Fruit fly (Drosophila melanogaster) whole organism, embryonic: ENCODE results near the gene Arp10.

Experiments used
- Ada2b ChIP-seq: fragments of 200-800 bp; sonication (Bioruptor generic); IDR thresholded peaks from 2 replicates; pipeline ENCODE4 v1.3.6; 2022; ENCODE audit warnings: missing biosample characterization, missing genetic modification characterization
- Asciz ChIP-seq: fragments of 200-800 bp; sonication (Bioruptor generic); optimal IDR thresholded peaks from 2 replicates; lab custom pipeline; 2017; ENCODE audit warnings: missing biosample characterization, mild to moderate bottlenecking, missing genetic modification characterization, missing genetic modification reagents
- Bgb ChIP-seq: fragments of 200-800 bp; sonication (Bioruptor generic); IDR thresholded peaks from 2 replicates; pipeline ENCODE4 v1.3.6; 2022; ENCODE audit warnings: missing biosample characterization, missing genetic modification characterization; ENCODE audit not compliant: partially characterized antibody
- Blimp-1 ChIP-seq: fragments of 200-800 bp; sonication (Bioruptor generic); optimal IDR thresholded peaks from 3 replicates; lab custom pipeline; 2018; ENCODE audit warnings: missing biosample characterization, missing genetic modification characterization, mild to moderate bottlenecking, moderate library complexity, missing genetic modification reagents
- CG1024 ChIP-seq: fragments of 200-800 bp; sonication (Bioruptor generic); IDR thresholded peaks from 2 replicates; pipeline ENCODE4 v1.3.6; 2022; ENCODE audit warnings: missing biosample characterization, missing genetic modification characterization
- CG10543 ChIP-seq: fragments of 200-800 bp; sonication (Bioruptor generic); optimal IDR thresholded peaks from 3 replicates; lab custom pipeline; 2017; ENCODE audit warnings: missing biosample characterization, mild to moderate bottlenecking, missing genetic modification characterization, moderate library complexity
- CG10565 ChIP-seq: fragments of 200-800 bp; sonication (Bioruptor generic); optimal IDR thresholded peaks from 3 replicates; lab custom pipeline; 2016; ENCODE audit warnings: missing biosample characterization, mild to moderate bottlenecking, missing genetic modification characterization
- CG11085 ChIP-seq: fragments of 200-800 bp; sonication (Bioruptor generic); IDR thresholded peaks from 2 replicates; pipeline ENCODE4 v1.3.6; 2022; ENCODE audit warnings: missing biosample characterization, missing genetic modification characterization
- CG12155 ChIP-seq: fragments of 200-800 bp; sonication (Bioruptor generic); optimal IDR thresholded peaks from 3 replicates; lab custom pipeline; 2016; ENCODE audit warnings: missing biosample characterization, missing genetic modification characterization
- CG12391 ChIP-seq: fragments of 200-800 bp; sonication (Bioruptor generic); optimal IDR thresholded peaks from 3 replicates; lab custom pipeline; 2018; ENCODE audit warnings: missing biosample characterization, mild to moderate bottlenecking, missing genetic modification characterization, moderate library complexity
- CG13424 ChIP-seq: fragments of 200-800 bp; sonication (Bioruptor generic); optimal IDR thresholded peaks from 2 replicates; lab custom pipeline; 2019; ENCODE audit warnings: missing biosample characterization, mild to moderate bottlenecking, missing genetic modification characterization, moderate library complexity
- CG16863 ChIP-seq: fragments of 200-800 bp; sonication (Bioruptor generic); optimal IDR thresholded peaks from 3 replicates; lab custom pipeline; 2016; ENCODE audit warnings: missing biosample characterization, missing genetic modification characterization
- CG17328 ChIP-seq: fragments of 200-800 bp; sonication (Bioruptor generic); IDR thresholded peaks from 2 replicates; pipeline ENCODE4 v1.3.6; 2022; ENCODE audit warnings: missing biosample characterization, missing genetic modification characterization
- CG17361 ChIP-seq: fragments of 200-800 bp; sonication (Bioruptor generic); IDR thresholded peaks from 3 replicates; pipeline ENCODE4 v1.3.6; 2022; ENCODE audit warnings: missing biosample characterization, missing genetic modification characterization
- CG18262 ChIP-seq: fragments of 200-800 bp; optimal IDR thresholded peaks from 3 replicates; lab custom pipeline; 2019; ENCODE audit warnings: missing biosample characterization, mild to moderate bottlenecking, missing genetic modification characterization, moderate library complexity
- CG2678 ChIP-seq: fragments of 200-800 bp; sonication (Bioruptor generic); optimal IDR thresholded peaks from 3 replicates; lab custom pipeline; 2019; ENCODE audit warnings: missing biosample characterization, mild to moderate bottlenecking, missing genetic modification characterization, moderate library complexity
- CG30403 ChIP-seq: fragments of 200-800 bp; sonication (Bioruptor generic); optimal IDR thresholded peaks from 3 replicates; lab custom pipeline; 2016; ENCODE audit warnings: missing biosample characterization, missing genetic modification characterization
- CG3163 ChIP-seq: fragments of 200-800 bp; sonication (Bioruptor generic); optimal IDR thresholded peaks from 3 replicates; lab custom pipeline; 2016; ENCODE audit warnings: missing biosample characterization, missing genetic modification characterization
- CG4360 ChIP-seq: fragments of 200-800 bp; sonication (Bioruptor generic); IDR thresholded peaks from 2 replicates; pipeline ENCODE4 v1.3.6; 2022; ENCODE audit warnings: missing biosample characterization, missing genetic modification characterization
- CG9876 ChIP-seq: fragments of 200-800 bp; sonication (Bioruptor generic); optimal IDR thresholded peaks from 2 replicates; lab custom pipeline; 2016; ENCODE audit warnings: missing biosample characterization, missing genetic modification characterization
- CoRest ChIP-seq: fragments of 200-800 bp; sonication (Bioruptor generic); optimal IDR thresholded peaks from 3 replicates; lab custom pipeline; 2018; ENCODE audit warnings: missing biosample characterization, mild to moderate bottlenecking, missing genetic modification characterization, moderate library complexity
- Dip2 ChIP-seq: fragments of 200-800 bp; sonication (Bioruptor generic); IDR thresholded peaks from 2 replicates; pipeline ENCODE4 v1.3.6; 2022; ENCODE audit warnings: missing biosample characterization, missing genetic modification characterization
- Doc3 ChIP-seq: fragments of 200-800 bp; sonication (Bioruptor generic); IDR thresholded peaks from 3 replicates; pipeline ENCODE4 v1.3.6; 2022; ENCODE audit warnings: missing biosample characterization, missing genetic modification characterization; ENCODE audit not compliant: partially characterized antibody
- E2f2 ChIP-seq: fragments of 200-800 bp; sonication (Bioruptor generic); IDR thresholded peaks from 2 replicates; pipeline ENCODE4 v1.3.6; 2022; ENCODE audit warnings: missing biosample characterization, missing genetic modification characterization
- HLH4C ChIP-seq: fragments of 200-800 bp; sonication (Bioruptor generic); IDR thresholded peaks from 3 replicates; pipeline ENCODE4 v1.3.6; 2022; ENCODE audit warnings: missing biosample characterization, missing genetic modification characterization; ENCODE audit not compliant: partially characterized antibody
- HmgD ChIP-seq: fragments of 200-800 bp; sonication (Bioruptor generic); optimal IDR thresholded peaks from 3 replicates; lab custom pipeline; 2016; ENCODE audit warnings: missing biosample characterization, missing genetic modification characterization
- Hr39 ChIP-seq: fragments of >200 bp; optimal IDR thresholded peaks from 2 replicates; lab custom pipeline; 2017
- Hsf ChIP-seq: fragments of 200-800 bp; sonication (Bioruptor generic); optimal IDR thresholded peaks from 3 replicates; lab custom pipeline; 2016; ENCODE audit warnings: missing biosample characterization, missing genetic modification characterization
- MESR4 ChIP-seq: fragments of 200-800 bp; sonication (Bioruptor generic); optimal IDR thresholded peaks from 2 replicates; lab custom pipeline; 2018; ENCODE audit warnings: missing biosample characterization, mild to moderate bottlenecking, missing genetic modification characterization, moderate library complexity
- Pdp1 ChIP-seq, 2 experiments: fragments of 200-800 bp; sonication (Bioruptor generic); optimal IDR thresholded peaks; 3 replicates each; lab custom pipeline; 2016; ENCODE audit warnings: missing biosample characterization in 2 of 2, missing genetic modification characterization in 2 of 2, mild to moderate bottlenecking in 1 of 2, moderate library complexity in 1 of 2
- Sin3A ChIP-seq: fragments of >200 bp; optimal IDR thresholded peaks from 2 replicates; lab custom pipeline; 2018
- Trl ChIP-seq, 3 experiments: fragments of >200 bp in 2 of 3; fragments of 200-800 bp in 1 of 3; sonication (Bioruptor generic) in 1 of 3; optimal IDR thresholded peaks; 2 replicates in 1 of 3; 3 replicates in 2 of 3; lab custom pipeline; 2016 to 2017; ENCODE audit warnings: missing biosample characterization in 1 of 3, missing genetic modification characterization in 1 of 3
- YL-1 ChIP-seq: fragments of 200-800 bp; sonication (Bioruptor generic); optimal IDR thresholded peaks from 3 replicates; lab custom pipeline; 2017; ENCODE audit warnings: missing biosample characterization, mild to moderate bottlenecking, missing genetic modification characterization
- al ChIP-seq: fragments of 200-800 bp; sonication (Bioruptor generic); IDR thresholded peaks from 2 replicates; pipeline ENCODE4 v1.3.6; 2022; ENCODE audit warnings: missing biosample characterization, missing genetic modification characterization
- az2 ChIP-seq: fragments of 200-800 bp; sonication (Bioruptor generic); optimal IDR thresholded peaks from 3 replicates; lab custom pipeline; 2016; ENCODE audit warnings: missing biosample characterization, missing genetic modification characterization
- bbx ChIP-seq: fragments of 200-800 bp; sonication (Bioruptor generic); IDR thresholded peaks from 2 replicates; pipeline ENCODE4 v1.3.6; 2022; ENCODE audit warnings: missing biosample characterization, missing genetic modification characterization; ENCODE audit not compliant: partially characterized antibody
- bsh ChIP-seq, 2 experiments: fragments of 200-800 bp; sonication (Bioruptor generic); optimal IDR thresholded peaks; 2 replicates each; lab custom pipeline; 2017 to 2018; ENCODE audit warnings: mild to moderate bottlenecking in 2 of 2, missing biosample characterization in 2 of 2, missing genetic modification characterization in 2 of 2, moderate library complexity in 1 of 2
- cg ChIP-seq: fragments of 200-800 bp; sonication (Bioruptor generic); optimal IDR thresholded peaks from 3 replicates; lab custom pipeline; 2019; ENCODE audit warnings: missing biosample characterization, mild to moderate bottlenecking, missing genetic modification characterization, moderate library complexity
- dpn ChIP-seq, 2 experiments: fragments of 200-800 bp; sonication (Bioruptor generic); optimal IDR thresholded peaks; 3 replicates each; lab custom pipeline; 2016; ENCODE audit warnings: missing biosample characterization in 2 of 2, missing genetic modification characterization in 2 of 2
- hkb ChIP-seq, 2 experiments: fragments of 200-800 bp in 1 of 2; fragments of >200 bp in 1 of 2; sonication (Bioruptor generic) in 1 of 2; IDR thresholded peaks in 1 of 2; optimal IDR thresholded peaks in 1 of 2; 2 replicates each; pipeline versions ENCODE4 v1.3.6 to Lab custom; 2017 to 2022; ENCODE audit warnings: missing biosample characterization in 1 of 2, missing genetic modification characterization in 1 of 2
- lilli ChIP-seq: fragments of 200-800 bp; sonication (Bioruptor generic); optimal IDR thresholded peaks from 3 replicates; lab custom pipeline; 2016; ENCODE audit warnings: missing biosample characterization, missing genetic modification characterization
- lola ChIP-seq, 3 experiments: fragments of >200 bp in 2 of 3; fragments of 200-800 bp in 1 of 3; sonication (Bioruptor generic) in 1 of 3; optimal IDR thresholded peaks; 2 replicates each; lab custom pipeline; 2017 to 2019; ENCODE audit warnings: missing biosample characterization in 3 of 3, missing genetic modification characterization in 3 of 3, mild to moderate bottlenecking in 1 of 3, moderate library complexity in 1 of 3
- pum ChIP-seq: fragments of 200-800 bp; sonication (Bioruptor generic); optimal IDR thresholded peaks from 2 replicates; lab custom pipeline; 2016; ENCODE audit warnings: missing biosample characterization, missing genetic modification characterization
- sens ChIP-seq: fragments of 200-800 bp; sonication (Bioruptor generic); peaks from one replicate; lab custom pipeline; 2016; ENCODE audit warnings: missing biosample characterization, missing genetic modification characterization
- tap ChIP-seq: fragments of 200-800 bp; optimal IDR thresholded peaks from 3 replicates; lab custom pipeline; 2019; ENCODE audit warnings: missing biosample characterization, mild to moderate bottlenecking, missing genetic modification characterization, moderate library complexity
- trem ChIP-seq: fragments of 200-800 bp; optimal IDR thresholded peaks from 3 replicates; lab custom pipeline; 2019; ENCODE audit warnings: missing biosample characterization, mild to moderate bottlenecking, missing genetic modification characterization, moderate library complexity
- wek ChIP-seq: fragments of 200-800 bp; sonication (Bioruptor generic); optimal IDR thresholded peaks from 3 replicates; lab custom pipeline; 2018; ENCODE audit warnings: missing biosample characterization, mild to moderate bottlenecking, missing genetic modification characterization, moderate library complexity

Arp10 gene

dm6 chrX:19683040-19683875 lies 37.3 kb upstream of the Arp10 start, which contains the start of the genes dome and Ubqn (continued):
- TF ChIP-seq E2f2 (GFP tag; lab: Robert Waterston, UW) (peak; percentile 39), CG2678 (tag; lab: Kevin White, UChicago) (no peak), CG17361 (GFP tag; lab: Robert Waterston, UW) (peak; percentile 67; the same call in 2 of the 3 replicates), CG18262 (tag; lab: Kevin White, UChicago) (peak; percentile 14), CG12391 (tag; lab: Kevin White, UChicago) (peak; percentile 6), Ada2b (GFP tag; lab: Robert Waterston, UW) (no peak), CG1024 (GFP tag; lab: Robert Waterston, UW) (no peak), az2 (GFP tag; lab: Kevin White, UChicago) (no peak), CG17328 (GFP tag; lab: Robert Waterston, UW) (no peak), lilli (GFP tag; lab: Kevin White, UChicago) (peak; percentile 31), CG9876 (GFP tag; lab: Kevin White, UChicago) (no peak), Bgb (GFP tag; lab: Robert Waterston, UW) (peak; percentile 88), dpn (GFP tag; optimal IDR thresholded peaks at IDR 0.05; lab: Kevin White, UChicago) (peak in 1 of 2 experiments; percentile 30), al (no peak), CG4360 (no peak), Sin3A (peak; percentile 100), MESR4 (GFP tag; lab: Kevin White, UChicago) (peak; percentile 74), pum (GFP tag; lab: Kevin White, UChicago) (no peak), YL-1 (GFP tag; lab: Kevin White, UChicago) (peak; percentile 61), Blimp-1 (GFP tag; lab: Kevin White, UChicago) (no peak), Doc3 (GFP tag; lab: Robert Waterston, UW) (peak; percentile 82), Dip2 (GFP tag; lab: Robert Waterston, UW) (no peak), CoRest (tag; lab: Kevin White, UChicago) (peak; percentile 1), Asciz (no peak), CG3163 (peak; percentile 60), HmgD (GFP tag; lab: Kevin White, UChicago) (peak; percentile 1), CG30403 (GFP tag; lab: Kevin White, UChicago) (peak; percentile 17), sens (GFP tag; lab: Kevin White, UChicago) (peak; percentile 72), Hsf (GFP tag; lab: Kevin White, UChicago) (peak; percentile 12), CG11085 (GFP tag; lab: Robert Waterston, UW) (no peak), Pdp1 (GFP tag; optimal IDR thresholded peaks at IDR 0.05; lab: Kevin White, UChicago) (peak in 1 of 2 experiments; percentile 36), CG10565 (no peak), wek (GFP tag; lab: Kevin White, UChicago) (peak; percentile 2), CG10543 (GFP tag; lab: Kevin White, UChicago) (peak; percentile 77), hkb (optimal IDR thresholded peaks at IDR 0.05; lab: Kevin White, UChicago) (peak; percentile 63), hkb (GFP tag; IDR thresholded peaks at IDR 0.05; lab: Robert Waterston, UW) (0 out of 2 replicates have a peak, but pooled peaks have one; percentile 22), Hr39 (lab: Kevin White, UChicago) (no peak), lola (GFP tag; optimal IDR thresholded peaks at IDR 0.05; lab: Kevin White, UChicago) (no peak), bsh (GFP tag; optimal IDR thresholded peaks at IDR 0.05; lab: Kevin White, UChicago) (peak in 1 of 2 experiments; percentile 25), CG13424 (tag; lab: Kevin White, UChicago) (peak; percentile 3), Trl (optimal IDR thresholded peaks at IDR 0.05; lab: Kevin White, UChicago) (peak; percentile 98), Trl (GFP tag; optimal IDR thresholded peaks at IDR 0.05; lab: Kevin White, UChicago) (peak; percentile 22), HLH4C (GFP tag; lab: Robert Waterston, UW) (peak; percentile 96), tap (tag; lab: Kevin White, UChicago) (no peak), CG16863 (GFP tag; lab: Kevin White, UChicago) (peak; percentile 46), CG12155 (GFP tag; lab: Kevin White, UChicago) (peak; percentile 78), trem (tag; lab: Kevin White, UChicago) (peak; percentile 57), bbx (GFP tag; lab: Robert Waterston, UW) (peak; percentile 82), cg (GFP tag; lab: Kevin White, UChicago) (peak; percentile 95)
